Fruit fly (Drosophila melanogaster) whole organism, adult: ENCODE measurements around the gene kz.

Experiments
- CG11617 ChIP-seq: fragments of 200-800 bp; sonication (Bioruptor generic); optimal IDR thresholded peaks from 2 replicates; lab custom pipeline; 2017; ENCODE audit warnings: mild to moderate bottlenecking, missing biosample characterization, missing genetic modification reagents, missing genetic modification characterization
- CG14711 ChIP-seq: fragments of 200-800 bp; sonication (Bioruptor generic); optimal IDR thresholded peaks from 2 replicates; lab custom pipeline; 2018; ENCODE audit warnings: missing biosample characterization, mild to moderate bottlenecking, missing genetic modification characterization, moderate library complexity
- CG1620 ChIP-seq: fragments of 200-800 bp; sonication (Bioruptor generic); optimal IDR thresholded peaks from 2 replicates; lab custom pipeline; 2016; ENCODE audit warnings: missing biosample characterization, missing genetic modification characterization
- CG33017 ChIP-seq: fragments of 200-800 bp; sonication (Bioruptor generic); optimal IDR thresholded peaks from 2 replicates; lab custom pipeline; 2018; ENCODE audit warnings: missing biosample characterization, mild to moderate bottlenecking, missing genetic modification characterization, moderate library complexity
- CG7045 ChIP-seq: fragments of 200-800 bp; sonication (Bioruptor generic); optimal IDR thresholded peaks from 2 replicates; lab custom pipeline; 2017; ENCODE audit warnings: missing biosample characterization, mild to moderate bottlenecking, missing genetic modification characterization
- CG7101 ChIP-seq: fragments of 200-800 bp; sonication (Bioruptor generic); optimal IDR thresholded peaks from 2 replicates; lab custom pipeline; 2018; ENCODE audit warnings: missing biosample characterization, mild to moderate bottlenecking, missing genetic modification characterization, moderate library complexity
- Clk ChIP-seq: fragments of 200-800 bp; sonication (Bioruptor generic); optimal IDR thresholded peaks from 2 replicates; lab custom pipeline; 2017; ENCODE audit warnings: missing biosample characterization, missing genetic modification characterization
- Crg-1 ChIP-seq: fragments of 200-800 bp; sonication (Bioruptor generic); optimal IDR thresholded peaks from 2 replicates; lab custom pipeline; 2016; ENCODE audit warnings: missing biosample characterization, missing genetic modification characterization
- kay ChIP-seq: fragments of 200-800 bp; sonication (Bioruptor generic); peaks from one replicate; lab custom pipeline; 2016; ENCODE audit warnings: missing biosample characterization, missing genetic modification characterization, borderline replicate concordance
- ovo ChIP-seq: fragments of 200-800 bp; sonication (Bioruptor generic); optimal IDR thresholded peaks from 2 replicates; lab custom pipeline; 2016; ENCODE audit warnings: missing biosample characterization, missing genetic modification characterization
- pad ChIP-seq: fragments of 200-800 bp; sonication (Bioruptor generic); optimal IDR thresholded peaks from 3 replicates; lab custom pipeline; 2017; ENCODE audit warnings: missing biosample characterization, missing genetic modification characterization, mild to moderate bottlenecking, moderate library complexity, missing genetic modification reagents
- toe ChIP-seq: fragments of 200-800 bp; sonication (Bioruptor generic); optimal IDR thresholded peaks from 2 replicates; lab custom pipeline; 2016; ENCODE audit warnings: missing biosample characterization, missing genetic modification characterization

dm6 chrX:2223454-2223853 is 18.4 kb downstream of the kz start, which contains the start of gene CG14052:
- TF ChIP-seq Clk (GFP tag; lab: Kevin White, UChicago) (no peak), pad (GFP tag; lab: Kevin White, UChicago) (no peak), CG7101 (tag; lab: Kevin White, UChicago) (no peak), Crg-1 (GFP tag; lab: Kevin White, UChicago) (no peak), CG14711 (tag; lab: Kevin White, UChicago) (no peak), CG11617 (GFP tag; lab: Kevin White, UChicago) (no peak), CG7045 (GFP tag; lab: Kevin White, UChicago) (no peak), CG1620 (GFP tag; lab: Kevin White, UChicago) (no peak), kay (GFP tag; lab: Kevin White, UChicago) (no peak), CG33017 (tag; lab: Kevin White, UChicago) (no peak), toe (GFP tag; lab: Kevin White, UChicago) (no peak), ovo (GFP tag; lab: Kevin White, UChicago) (no peak)
